Worm (Caenorhabditis elegans) whole organism, L4/young adult: ENCODE measurements around the gene C54E10.7.

ENCODE experiments used
- W03F9.2 ChIP-seq: fragments of 150-350 bp; optimal IDR thresholded peaks from 2 replicates; lab custom pipeline; 2014; ENCODE audit warnings: missing biosample characterization, missing genetic modification characterization
- dao-5 ChIP-seq: sonication (generic microtip); optimal IDR thresholded peaks from 2 replicates; lab custom pipeline; 2016; ENCODE audit warnings: missing genotype, missing genetic modification characterization, moderate library complexity, missing compliant biosample characterization
- him-1 ChIP-seq: sonication (generic microtip); optimal IDR thresholded peaks from 2 replicates; lab custom pipeline; 2016; ENCODE audit warnings: missing genotype, missing genetic modification reagents, missing genetic modification characterization, missing compliant biosample characterization

The C54E10.7 gene

ce11 chrV:18854788-18855187, 43.3 kb downstream of the C54E10.7 start:
- TF ChIP-seq dao-5 (tag; lab: Kevin White, UChicago), result no peak
- TF ChIP-seq W03F9.2 (tag; lab: Kevin White, UChicago), result no peak
- no peak for TF ChIP-seq him-1 (tag; lab: Kevin White, UChicago)

- no peak for TF ChIP-seq W03F9.2 (tag; lab: Kevin White, UChicago)
- TF ChIP-seq dao-5 (tag; lab: Kevin White, UChicago), result no peak
- TF ChIP-seq him-1 (tag; lab: Kevin White, UChicago), result no peak
These were observed 47.7 kb downstream of the C54E10.7 start, which contains the start of gene wars-1 for ce11 chrV:18859121-18859520. Gene wars-1 (minus strand): TSS chrV:18859221.

- no peak for TF ChIP-seq him-1 (tag; lab: Kevin White, UChicago)
- TF ChIP-seq dao-5 (tag; lab: Kevin White, UChicago), result no peak
- TF ChIP-seq W03F9.2 (tag; lab: Kevin White, UChicago), result no peak
These were observed 57.1 kb downstream of the C54E10.7 start for ce11 chrV:18868517-18868916.
